Worm (Caenorhabditis elegans) whole organism, L3 larva: Measurements from ENCODE around the gene ZC239.15.
"Not testable (repeated sequence)": the region's sequence is repeated elsewhere in the genome, so short reads cannot be mapped to it uniquely, and the experiment has no call there.

Experiments used
- R02D3.7 ChIP-seq: fragments of 150-350 bp; optimal IDR thresholded peaks from 2 replicates; lab custom pipeline; 2014; ENCODE audit warnings: missing biosample characterization, missing genetic modification characterization
- aly-2 ChIP-seq: fragments of 150-350 bp; optimal IDR thresholded peaks from 2 replicates; lab custom pipeline; 2014; ENCODE audit warnings: missing biosample characterization, missing genetic modification characterization
- ama-1 ChIP-seq: fragments of 150-350 bp; optimal IDR thresholded peaks from 2 replicates; lab custom pipeline; 2018
- ceh-28 ChIP-seq: fragments of 150-350 bp; optimal IDR thresholded peaks from 2 replicates; lab custom pipeline; 2014; ENCODE audit warnings: missing biosample characterization, missing genetic modification reagents, missing genetic modification characterization
- ceh-82 ChIP-seq: fragments of 150-350 bp; optimal IDR thresholded peaks from 2 replicates; lab custom pipeline; 2014; ENCODE audit warnings: missing biosample characterization, missing genetic modification characterization
- ceh-9 ChIP-seq: sonication (generic microtip); optimal IDR thresholded peaks from 2 replicates; lab custom pipeline; 2018; ENCODE audit warnings: missing biosample characterization, missing genetic modification characterization
- daf-12 ChIP-seq: fragments of 150-350 bp; optimal IDR thresholded peaks from 2 replicates; lab custom pipeline; 2014; ENCODE audit warnings: missing biosample characterization, missing genetic modification reagents, missing genetic modification characterization
- egl-27 ChIP-seq: sonication (generic microtip); optimal IDR thresholded peaks from 4 replicates; lab custom pipeline; 2017; ENCODE audit warnings: missing biosample characterization, missing genetic modification reagents, missing genetic modification characterization
- egl-5 ChIP-seq: fragments of 150-350 bp; optimal IDR thresholded peaks from 2 replicates; lab custom pipeline; 2017; ENCODE audit warnings: missing biosample characterization, missing genetic modification reagents, missing genetic modification characterization, inconsistent platforms
- elt-1 ChIP-seq: fragments of 150-350 bp; optimal IDR thresholded peaks from 2 replicates; lab custom pipeline; 2014; ENCODE audit warnings: missing biosample characterization, missing genetic modification characterization
- elt-2 ChIP-seq: sonication (generic microtip); optimal IDR thresholded peaks from 2 replicates; lab custom pipeline; 2016; ENCODE audit warnings: missing genetic modification reagents, mild to moderate bottlenecking, missing genetic modification characterization, missing compliant biosample characterization
- eor-1 ChIP-seq, 2 experiments: fragments of 150-350 bp; optimal IDR thresholded peaks; 2 replicates each; lab custom pipeline; 2014 to 2018; ENCODE audit warnings: missing biosample characterization in 2 of 2, missing genetic modification characterization in 2 of 2
- fkh-10 ChIP-seq: sonication (generic microtip); optimal IDR thresholded peaks from 2 replicates; lab custom pipeline; 2017; ENCODE audit warnings: missing biosample characterization, missing genetic modification reagents, missing genetic modification characterization
- fkh-2 ChIP-seq: fragments of 150-350 bp; optimal IDR thresholded peaks from 2 replicates; lab custom pipeline; 2014; ENCODE audit warnings: missing biosample characterization, missing genetic modification reagents, missing genetic modification characterization
- fos-1 ChIP-seq: fragments of 150-350 bp; optimal IDR thresholded peaks from 2 replicates; lab custom pipeline; 2014; ENCODE audit warnings: missing biosample characterization, missing genetic modification characterization
- hmg-11 ChIP-seq: sonication (generic microtip); optimal IDR thresholded peaks from 2 replicates; lab custom pipeline; 2016; ENCODE audit warnings: missing genetic modification characterization, missing compliant biosample characterization
- jun-1 ChIP-seq: fragments of 150-350 bp; optimal IDR thresholded peaks from 2 replicates; lab custom pipeline; 2014; ENCODE audit warnings: missing biosample characterization, missing genetic modification reagents, missing genetic modification characterization
- lin-15B ChIP-seq: fragments of 150-350 bp; optimal IDR thresholded peaks from 2 replicates; lab custom pipeline; 2014; ENCODE audit warnings: missing biosample characterization, missing genetic modification characterization
- lsy-12 ChIP-seq: sonication (generic microtip); optimal IDR thresholded peaks from 2 replicates; lab custom pipeline; 2016; ENCODE audit warnings: mild to moderate bottlenecking, missing genetic modification characterization, missing compliant biosample characterization
- mdl-1 ChIP-seq: fragments of 150-350 bp; optimal IDR thresholded peaks from 2 replicates; lab custom pipeline; 2014; ENCODE audit warnings: missing biosample characterization, missing genetic modification characterization
- mml-1 ChIP-seq: fragments of 150-350 bp; sonication (generic microtip); optimal IDR thresholded peaks from 3 replicates; lab custom pipeline; 2014; ENCODE audit warnings: missing biosample characterization, missing genetic modification characterization
- nfya-1 ChIP-seq: sonication (generic microtip); optimal IDR thresholded peaks from 2 replicates; lab custom pipeline; 2017; ENCODE audit warnings: missing genetic modification characterization, mild to moderate bottlenecking, missing compliant biosample characterization, antibody characterized with exemption, moderate library complexity; ENCODE audit not compliant: insufficient read depth
- nhr-11 ChIP-seq: fragments of 150-350 bp; optimal IDR thresholded peaks from 2 replicates; lab custom pipeline; 2014; ENCODE audit warnings: missing biosample characterization, missing genetic modification characterization
- nhr-23 ChIP-seq: fragments of 150-350 bp; optimal IDR thresholded peaks from 2 replicates; lab custom pipeline; 2014; ENCODE audit warnings: missing biosample characterization, missing genetic modification reagents, missing genetic modification characterization
- nhr-25 ChIP-seq: sonication (generic microtip); optimal IDR thresholded peaks from 2 replicates; lab custom pipeline; 2017; ENCODE audit warnings: missing biosample characterization, missing genetic modification characterization
- nhr-28 ChIP-seq: fragments of 150-350 bp; optimal IDR thresholded peaks from 2 replicates; lab custom pipeline; 2014; ENCODE audit warnings: missing biosample characterization, missing genetic modification characterization
- nhr-43 ChIP-seq: sonication (generic microtip); optimal IDR thresholded peaks from 2 replicates; lab custom pipeline; 2016; ENCODE audit warnings: mild to moderate bottlenecking, missing genetic modification characterization, missing compliant biosample characterization; ENCODE audit not compliant: poor library complexity, severe bottlenecking
- nhr-67 ChIP-seq: fragments of 150-350 bp; optimal IDR thresholded peaks from 2 replicates; lab custom pipeline; 2014; ENCODE audit warnings: missing biosample characterization, missing genetic modification characterization
- nhr-76 ChIP-seq: fragments of 150-350 bp; sonication (generic microtip); optimal IDR thresholded peaks from 5 replicates; lab custom pipeline; 2014; ENCODE audit warnings: missing biosample characterization, missing genetic modification characterization
- nhr-77 ChIP-seq: fragments of 150-350 bp; optimal IDR thresholded peaks from 2 replicates; lab custom pipeline; 2014; ENCODE audit warnings: missing biosample characterization, missing genetic modification characterization
- pha-4 ChIP-seq: fragments of 150-350 bp; optimal IDR thresholded peaks from 2 replicates; lab custom pipeline; 2014; ENCODE audit warnings: missing biosample characterization, missing genetic modification reagents, missing genetic modification characterization
- pqm-1 ChIP-seq: fragments of 150-350 bp; optimal IDR thresholded peaks from 2 replicates; lab custom pipeline; 2017; ENCODE audit warnings: missing biosample characterization, missing genetic modification characterization, inconsistent platforms
- sea-2 ChIP-seq: fragments of 150-350 bp; sonication (generic microtip); optimal IDR thresholded peaks from 4 replicates; lab custom pipeline; 2014; ENCODE audit warnings: missing biosample characterization, missing genetic modification reagents, missing genetic modification characterization
- skn-1 ChIP-seq: fragments of 150-350 bp; optimal IDR thresholded peaks from 2 replicates; lab custom pipeline; 2014; ENCODE audit warnings: missing biosample characterization, missing genetic modification characterization
- snpc-4 ChIP-seq: fragments of 150-350 bp; optimal IDR thresholded peaks from 2 replicates; lab custom pipeline; 2014; ENCODE audit warnings: missing biosample characterization, missing genetic modification characterization
- tbx-2 ChIP-seq: sonication (generic microtip); optimal IDR thresholded peaks from 2 replicates; lab custom pipeline; 2016; ENCODE audit warnings: mild to moderate bottlenecking, missing genetic modification characterization, missing compliant biosample characterization
- unc-39 ChIP-seq: sonication (generic microtip); optimal IDR thresholded peaks from 4 replicates; lab custom pipeline; 2017; ENCODE audit warnings: missing biosample characterization, missing genetic modification characterization
- ztf-11 ChIP-seq: fragments of 150-350 bp; optimal IDR thresholded peaks from 2 replicates; lab custom pipeline; 2014; ENCODE audit warnings: missing biosample characterization, missing genetic modification characterization
- ztf-4 ChIP-seq: fragments of 150-350 bp; optimal IDR thresholded peaks from 2 replicates; lab custom pipeline; 2014; ENCODE audit warnings: missing biosample characterization, missing genetic modification characterization

Gene ZC239.15

ce11 chrII:3206423-3206989 is 18.0 kb downstream of the ZC239.15 start, which contains the start of the genes ZC239.20 and ZC239.21:
Gene ZC239.20, minus strand, starts transcription at chrII:3206523.
Gene ZC239.21, plus strand, starts transcription at chrII:3206939.
- TF ChIP-seq ceh-82 (tag; lab: Kevin White, UChicago) (no peak), eor-1 (tag; optimal IDR thresholded peaks at IDR 0.05; lab: Kevin White, UChicago) (no peak), mml-1 (no peak), pqm-1 (tag; lab: Kevin White, UChicago) (no peak), ceh-9 (tag; lab: Kevin White, UChicago) (no peak), skn-1 (tag; lab: Kevin White, UChicago) (no peak), tbx-2 (tag; lab: Kevin White, UChicago) (no peak), elt-2 (tag; lab: Kevin White, UChicago) (no peak), lin-15B (no peak), sea-2 (no peak), nhr-67 (tag; lab: Kevin White, UChicago) (no peak), snpc-4 (tag; lab: Kevin White, UChicago) (no peak), fkh-2 (no peak), jun-1 (tag; lab: Kevin White, UChicago) (no peak)

- TF ChIP-seq snpc-4 (tag; lab: Kevin White, UChicago) (no peak), pqm-1 (tag; lab: Kevin White, UChicago) (no peak), hmg-11 (no peak), jun-1 (tag; lab: Kevin White, UChicago) (no peak), nhr-25 (tag; lab: Kevin White, UChicago) (no peak), ama-1 (no peak), ztf-11 (no peak), ceh-28 (no peak), ceh-82 (tag; lab: Kevin White, UChicago) (no peak), ztf-4 (tag; lab: Kevin White, UChicago) (no peak), ceh-9 (tag; lab: Kevin White, UChicago) (no peak), elt-1 (tag; lab: Kevin White, UChicago) (no peak), unc-39 (tag; lab: Kevin White, UChicago) (no peak)
Observed at ce11 chrII:3203415-3203814, 21.1 kb downstream of the ZC239.15 start, which contains the start of gene sri-50. Gene sri-50, plus strand, starts transcription at chrII:3203715.

ce11 chrII:3202519-3202918 is 22.0 kb downstream of the ZC239.15 start, which contains the start of gene sri-53:
Gene sri-53, minus strand, starts transcription at chrII:3202619.
- TF ChIP-seq nhr-23, result no peak
- no peak for TF ChIP-seq pqm-1 (tag; lab: Kevin White, UChicago)
- TF ChIP-seq fkh-10 (GFP tag; lab: Kevin White, UChicago), result no peak
- no peak for TF ChIP-seq lsy-12 (tag; lab: Kevin White, UChicago)
- TF ChIP-seq nhr-25 (tag; lab: Kevin White, UChicago), result no peak
- no peak for TF ChIP-seq hmg-11
- TF ChIP-seq elt-1 (tag; lab: Kevin White, UChicago), result no peak
- TF ChIP-seq tbx-2 (tag; lab: Kevin White, UChicago), result no peak
- TF ChIP-seq mdl-1 (tag; lab: Kevin White, UChicago), result no peak
- TF ChIP-seq jun-1 (tag; lab: Kevin White, UChicago), result no peak
- TF ChIP-seq R02D3.7, result no peak
- no peak for TF ChIP-seq aly-2 (tag; lab: Kevin White, UChicago)
- TF ChIP-seq eor-1 (tag; optimal IDR thresholded peaks at IDR 0.05; lab: Kevin White, UChicago), result no peak
- TF ChIP-seq fos-1, result no peak
- TF ChIP-seq nhr-28 (tag; lab: Kevin White, UChicago), result no peak
- no peak for TF ChIP-seq lin-15B
- TF ChIP-seq sea-2, result no peak
- no peak for TF ChIP-seq nhr-43 (tag; lab: Kevin White, UChicago)

- not testable (repeated sequence) for TF ChIP-seq fos-1; elt-2 (tag; lab: Kevin White, UChicago); R02D3.7
Observed at ce11 chrII:3201242-3201641, 23.3 kb downstream of the ZC239.15 start, which contains the start of gene sri-48. Gene sri-48, minus strand, starts transcription at chrII:3201342.

ce11 chrII:3198998-3199397 is 25.5 kb downstream of the ZC239.15 start, which contains the start of gene sri-51:
Gene sri-51, minus strand, starts transcription at chrII:3199098.
- no peak for TF ChIP-seq jun-1 (tag; lab: Kevin White, UChicago)
- no peak for TF ChIP-seq nhr-23
- TF ChIP-seq lin-15B, result no peak
- TF ChIP-seq mml-1, result no peak
- TF ChIP-seq nfya-1 (tag; lab: Kevin White, UChicago), result no peak
- no peak for TF ChIP-seq pha-4 (tag; lab: Kevin White, UChicago)
- no peak for TF ChIP-seq egl-5 (tag; lab: Kevin White, UChicago)
- no peak for TF ChIP-seq ceh-9 (tag; lab: Kevin White, UChicago)
- no peak for TF ChIP-seq daf-12 (tag; lab: Kevin White, UChicago)
- TF ChIP-seq nhr-11, result no peak
- no peak for TF ChIP-seq nhr-77 (tag; lab: Kevin White, UChicago)
- no peak for TF ChIP-seq egl-27 (tag; lab: Kevin White, UChicago)
- no peak for TF ChIP-seq nhr-76 (tag; lab: Kevin White, UChicago)
- no peak for TF ChIP-seq sea-2
- no peak for TF ChIP-seq lsy-12 (tag; lab: Kevin White, UChicago)
